Fruit fly (Drosophila melanogaster) whole organism, embryonic: ENCODE measurements around the gene elB.

Experiments used
- ATbp ChIP-seq: fragments of 200-800 bp; sonication (Bioruptor generic); optimal IDR thresholded peaks from 2 replicates; lab custom pipeline; 2017; ENCODE audit warnings: missing biosample characterization, mild to moderate bottlenecking, missing genetic modification characterization, missing genetic modification reagents
- Atf-2 ChIP-seq: fragments of 200-800 bp; sonication (Bioruptor generic); optimal IDR thresholded peaks from 2 replicates; lab custom pipeline; 2016; ENCODE audit warnings: missing biosample characterization, missing genetic modification characterization
- Bdp1 ChIP-seq: fragments of 200-800 bp; sonication (Bioruptor generic); optimal IDR thresholded peaks from 3 replicates; lab custom pipeline; 2016; ENCODE audit warnings: missing biosample characterization, missing genetic modification characterization
- CG10979 ChIP-seq: fragments of 200-800 bp; sonication (Bioruptor generic); optimal IDR thresholded peaks from 2 replicates; lab custom pipeline; 2018; ENCODE audit warnings: missing biosample characterization, mild to moderate bottlenecking, missing genetic modification characterization, moderate library complexity
- CG11398 ChIP-seq: fragments of 200-800 bp; sonication (Bioruptor generic); optimal IDR thresholded peaks from 2 replicates; lab custom pipeline; 2016; ENCODE audit warnings: missing biosample characterization, missing genetic modification characterization
- CG12219 ChIP-seq: fragments of 200-800 bp; sonication (Bioruptor generic); optimal IDR thresholded peaks from 3 replicates; lab custom pipeline; 2018; ENCODE audit warnings: missing biosample characterization, mild to moderate bottlenecking, missing genetic modification characterization
- CG12391 ChIP-seq: fragments of 200-800 bp; sonication (Bioruptor generic); optimal IDR thresholded peaks from 3 replicates; lab custom pipeline; 2018; ENCODE audit warnings: missing biosample characterization, mild to moderate bottlenecking, missing genetic modification characterization, moderate library complexity
- CG13624 ChIP-seq: fragments of 200-800 bp; sonication (Bioruptor generic); optimal IDR thresholded peaks from 2 replicates; lab custom pipeline; 2016; ENCODE audit warnings: missing biosample characterization, missing genetic modification characterization
- CG16863 ChIP-seq: fragments of 200-800 bp; sonication (Bioruptor generic); optimal IDR thresholded peaks from 3 replicates; lab custom pipeline; 2016; ENCODE audit warnings: missing biosample characterization, missing genetic modification characterization
- CG17328 ChIP-seq: fragments of 200-800 bp; sonication (Bioruptor generic); IDR thresholded peaks from 2 replicates; pipeline ENCODE4 v1.3.6; 2022; ENCODE audit warnings: missing biosample characterization, missing genetic modification characterization
- CG17385 ChIP-seq: fragments of 200-800 bp; sonication (Bioruptor generic); optimal IDR thresholded peaks from 3 replicates; lab custom pipeline; 2018; ENCODE audit warnings: missing biosample characterization, mild to moderate bottlenecking, missing genetic modification characterization
- CG18764 ChIP-seq: fragments of 200-800 bp; sonication (Bioruptor generic); optimal IDR thresholded peaks from 3 replicates; lab custom pipeline; 2016; ENCODE audit warnings: missing biosample characterization, missing genetic modification characterization
- CG2875 ChIP-seq: fragments of 200-800 bp; sonication (Bioruptor generic); optimal IDR thresholded peaks from 2 replicates; lab custom pipeline; 2017; ENCODE audit warnings: missing biosample characterization, mild to moderate bottlenecking, missing genetic modification characterization, missing genetic modification reagents
- CG31441 ChIP-seq: fragments of 200-800 bp; sonication (Bioruptor generic); IDR thresholded peaks from 2 replicates; pipeline ENCODE4 v1.3.6; 2022; ENCODE audit warnings: missing biosample characterization, missing genetic modification characterization
- CG32532 ChIP-seq: fragments of 200-800 bp; sonication (Bioruptor generic); IDR thresholded peaks from 2 replicates; pipeline ENCODE4 v1.3.6; 2022; ENCODE audit warnings: missing biosample characterization, missing genetic modification characterization
- CG3726 ChIP-seq: fragments of 200-800 bp; sonication (Bioruptor generic); IDR thresholded peaks from 3 replicates; pipeline ENCODE4, ENCODE4 v1.3.6; 2022; ENCODE audit warnings: missing biosample characterization, missing genetic modification characterization
- CG5245 ChIP-seq: fragments of 200-800 bp; sonication (Bioruptor generic); optimal IDR thresholded peaks from 3 replicates; lab custom pipeline; 2016; ENCODE audit warnings: missing biosample characterization, missing genetic modification characterization
- CG6254 ChIP-seq: fragments of 200-800 bp; sonication (Bioruptor generic); optimal IDR thresholded peaks from 3 replicates; lab custom pipeline; 2017; ENCODE audit warnings: mild to moderate bottlenecking, missing biosample characterization, missing genetic modification reagents, missing genetic modification characterization
- CG6791 ChIP-seq: fragments of 200-800 bp; sonication (Bioruptor generic); IDR thresholded peaks from 3 replicates; pipeline ENCODE4 v1.3.6; 2022; ENCODE audit warnings: missing biosample characterization, missing genetic modification characterization; ENCODE audit not compliant: partially characterized antibody
- CG7839 ChIP-seq: fragments of 200-800 bp; sonication (Bioruptor generic); optimal IDR thresholded peaks from 3 replicates; lab custom pipeline; 2018; ENCODE audit warnings: missing biosample characterization, mild to moderate bottlenecking, missing genetic modification characterization, moderate library complexity
- CG8924 ChIP-seq: fragments of 200-800 bp; optimal IDR thresholded peaks from 3 replicates; lab custom pipeline; 2019; ENCODE audit warnings: missing biosample characterization, mild to moderate bottlenecking, missing genetic modification characterization, moderate library complexity
- CG9797 ChIP-seq: fragments of 200-800 bp; sonication (Bioruptor generic); optimal IDR thresholded peaks from 3 replicates; lab custom pipeline; 2018; ENCODE audit warnings: missing biosample characterization, mild to moderate bottlenecking, missing genetic modification characterization
- Doc2 ChIP-seq: fragments of 200-800 bp; sonication (Bioruptor generic); IDR thresholded peaks from 2 replicates; pipeline ENCODE4 v1.3.6; 2022; ENCODE audit warnings: missing biosample characterization, missing genetic modification characterization
- HHEX ChIP-seq: fragments of 200-800 bp; sonication (Bioruptor generic); optimal IDR thresholded peaks from 3 replicates; lab custom pipeline; 2017; ENCODE audit warnings: missing biosample characterization, mild to moderate bottlenecking, missing genetic modification characterization, missing genetic modification reagents
- Hr51 ChIP-seq, 2 experiments: fragments of 200-800 bp; sonication (Bioruptor generic); optimal IDR thresholded peaks; 2 replicates in 1 of 2; 3 replicates in 1 of 2; lab custom pipeline; 2016 to 2018; ENCODE audit warnings: missing biosample characterization in 2 of 2, missing genetic modification characterization in 2 of 2, mild to moderate bottlenecking in 1 of 2, moderate library complexity in 1 of 2
- MBD-R2 ChIP-seq: fragments of 200-800 bp; sonication (Bioruptor generic); IDR thresholded peaks from 2 replicates; pipeline ENCODE4 v1.3.6; 2022; ENCODE audit warnings: missing biosample characterization, missing genetic modification characterization
- Nf-YA ChIP-seq: fragments of 200-800 bp; sonication (Bioruptor generic); IDR thresholded peaks from 2 replicates; pipeline ENCODE4 v1.3.6; 2022; ENCODE audit warnings: missing biosample characterization, missing genetic modification characterization
- Sin3A ChIP-seq: fragments of >200 bp; optimal IDR thresholded peaks from 2 replicates; lab custom pipeline; 2018
- Sox100B ChIP-seq: fragments of 200-800 bp; sonication (Bioruptor generic); optimal IDR thresholded peaks from 3 replicates; lab custom pipeline; 2018; ENCODE audit warnings: missing biosample characterization, mild to moderate bottlenecking, missing genetic modification characterization
- bbx ChIP-seq: fragments of 200-800 bp; sonication (Bioruptor generic); IDR thresholded peaks from 2 replicates; pipeline ENCODE4 v1.3.6; 2022; ENCODE audit warnings: missing biosample characterization, missing genetic modification characterization; ENCODE audit not compliant: partially characterized antibody
- btn ChIP-seq: fragments of 200-800 bp; sonication (Bioruptor generic); optimal IDR thresholded peaks from 2 replicates; lab custom pipeline; 2016; ENCODE audit warnings: missing biosample characterization, missing genetic modification characterization
- cad ChIP-seq: fragments of >200 bp; optimal IDR thresholded peaks from 2 replicates; lab custom pipeline; 2017; ENCODE audit warnings: missing biosample characterization, missing genetic modification characterization
- cg ChIP-seq: fragments of 200-800 bp; sonication (Bioruptor generic); optimal IDR thresholded peaks from 3 replicates; lab custom pipeline; 2019; ENCODE audit warnings: missing biosample characterization, mild to moderate bottlenecking, missing genetic modification characterization, moderate library complexity
- chinmo ChIP-seq: fragments of 200-800 bp; sonication (Bioruptor generic); IDR thresholded peaks from 4 replicates; pipeline ENCODE4 v1.3.6; 2022; ENCODE audit warnings: missing biosample characterization, missing genetic modification characterization; ENCODE audit not compliant: partially characterized antibody
- fd96Cb ChIP-seq: fragments of 200-800 bp; sonication (Bioruptor generic); optimal IDR thresholded peaks from 2 replicates; lab custom pipeline; 2018; ENCODE audit warnings: missing biosample characterization, mild to moderate bottlenecking, missing genetic modification characterization, moderate library complexity
- fu2 ChIP-seq: fragments of 200-800 bp; sonication (Bioruptor generic); optimal IDR thresholded peaks from 2 replicates; lab custom pipeline; 2016; ENCODE audit warnings: missing biosample characterization, missing genetic modification characterization
- gem ChIP-seq: fragments of 200-800 bp; sonication (Bioruptor generic); optimal IDR thresholded peaks from 2 replicates; lab custom pipeline; 2019; ENCODE audit warnings: missing biosample characterization, mild to moderate bottlenecking, missing genetic modification characterization, moderate library complexity
- klu ChIP-seq: fragments of 200-800 bp; sonication (Bioruptor generic); IDR thresholded peaks from 2 replicates; pipeline ENCODE4 v1.3.6; 2022; ENCODE audit warnings: missing biosample characterization, missing genetic modification characterization
- lbe ChIP-seq: fragments of 200-800 bp; sonication (Bioruptor generic); optimal IDR thresholded peaks from 2 replicates; lab custom pipeline; 2016; ENCODE audit warnings: missing biosample characterization, mild to moderate bottlenecking, missing genetic modification characterization
- lmd ChIP-seq: fragments of 200-800 bp; sonication (Bioruptor generic); IDR thresholded peaks from 2 replicates; pipeline ENCODE4 v1.3.6; 2022; ENCODE audit warnings: missing biosample characterization, missing genetic modification characterization
- mld ChIP-seq: fragments of 200-800 bp; sonication (Bioruptor generic); IDR thresholded peaks from 3 replicates; pipeline ENCODE4 v1.3.6; 2022; ENCODE audit warnings: missing biosample characterization, missing genetic modification characterization; ENCODE audit not compliant: partially characterized antibody
- pfk ChIP-seq: fragments of 200-800 bp; sonication (Bioruptor generic); optimal IDR thresholded peaks from 2 replicates; lab custom pipeline; 2018; ENCODE audit warnings: missing biosample characterization, mild to moderate bottlenecking, missing genetic modification characterization, moderate library complexity
- prd ChIP-seq, 3 experiments: fragments of >200 bp in 2 of 3; fragments of 200-800 bp in 1 of 3; sonication (Bioruptor generic) in 1 of 3; optimal IDR thresholded peaks in 2 of 3; IDR thresholded peaks in 1 of 3; 2 replicates in 2 of 3; 3 replicates in 1 of 3; pipeline versions ENCODE4 v1.3.6 to Lab custom; 2017 to 2022; ENCODE audit warnings: missing biosample characterization in 1 of 3, missing genetic modification characterization in 1 of 3
- sens ChIP-seq: fragments of 200-800 bp; sonication (Bioruptor generic); peaks from one replicate; lab custom pipeline; 2016; ENCODE audit warnings: missing biosample characterization, missing genetic modification characterization
- sisA ChIP-seq: fragments of 200-800 bp; sonication (Bioruptor generic); IDR thresholded peaks from 2 replicates; pipeline ENCODE4 v1.3.6; 2022; ENCODE audit warnings: missing biosample characterization, missing genetic modification characterization
- stc ChIP-seq: fragments of 200-800 bp; sonication (Bioruptor generic); IDR thresholded peaks from 2 replicates; pipeline ENCODE4 v1.3.6; 2022; ENCODE audit warnings: missing biosample characterization, missing genetic modification characterization
- tup ChIP-seq: fragments of 200-800 bp; sonication (Bioruptor generic); optimal IDR thresholded peaks from 2 replicates; lab custom pipeline; 2016; ENCODE audit warnings: missing biosample characterization, mild to moderate bottlenecking, missing genetic modification characterization, moderate library complexity
- tx ChIP-seq: fragments of 200-800 bp; sonication (Bioruptor generic); optimal IDR thresholded peaks from 2 replicates; lab custom pipeline; 2016; ENCODE audit warnings: missing biosample characterization, missing genetic modification characterization
- zf30C ChIP-seq: fragments of 200-800 bp; sonication (Bioruptor generic); optimal IDR thresholded peaks from 3 replicates; lab custom pipeline; 2018; ENCODE audit warnings: missing biosample characterization, mild to moderate bottlenecking, missing genetic modification characterization

elB gene

DNA sequence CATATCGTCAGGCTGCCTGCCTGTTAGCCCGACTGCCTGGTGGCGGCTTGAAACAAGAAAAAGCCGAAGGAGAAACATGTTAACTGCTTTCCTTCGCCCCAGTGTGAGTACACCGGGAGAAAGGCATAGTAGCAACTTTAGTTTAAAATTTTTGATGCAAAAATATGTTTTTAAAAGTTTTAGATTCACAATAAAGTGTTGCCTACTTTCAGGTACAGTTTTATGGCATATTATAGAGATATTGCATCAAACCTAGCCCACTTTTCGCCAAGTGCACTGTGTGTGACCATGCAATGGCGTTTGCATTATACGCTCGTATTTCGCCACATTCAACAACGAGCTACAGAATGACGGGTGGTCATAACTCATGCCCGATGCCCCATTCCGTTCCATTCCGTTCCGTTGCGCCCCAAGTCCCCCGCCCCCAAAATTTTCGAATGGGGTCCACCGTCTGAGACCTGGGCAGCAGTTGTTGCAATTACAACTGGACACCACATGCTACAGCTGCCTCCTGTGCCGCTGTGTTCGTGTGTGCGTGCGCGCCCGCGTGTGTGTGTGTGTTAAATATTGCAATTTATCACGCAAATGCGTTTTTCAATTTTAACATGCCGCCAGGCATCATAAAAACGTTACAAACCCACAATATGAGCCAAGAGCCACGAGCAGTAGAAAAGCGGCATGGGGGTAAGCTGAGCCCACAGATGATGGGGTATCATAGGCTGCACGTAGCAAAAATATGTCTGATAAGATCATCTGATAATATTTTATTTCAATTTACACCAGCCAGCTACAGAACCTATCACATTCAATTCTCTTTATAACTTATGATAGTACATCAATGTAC lies 39.2 kb downstream of the elB start (continued):
- TF ChIP-seq CG7839 (tag; lab: Kevin White, UChicago) (no peak), CG3726 (GFP tag; lab: Robert Waterston, UW) (no peak), CG10979 (peak; percentile 53), lmd (GFP tag; lab: Robert Waterston, UW) (peak; percentile 56), CG17385 (GFP tag; lab: Kevin White, UChicago) (no peak), bbx (GFP tag; lab: Robert Waterston, UW) (no peak), chinmo (GFP tag; lab: Robert Waterston, UW) (0 out of 4 replicates have a peak, but pooled peaks have one; percentile 8), CG5245 (GFP tag; lab: Kevin White, UChicago) (no peak), tup (GFP tag; lab: Kevin White, UChicago) (no peak), zf30C (GFP tag; lab: Kevin White, UChicago) (no peak), Hr51 (GFP tag; optimal IDR thresholded peaks at IDR 0.05; lab: Kevin White, UChicago) (peak in 1 of 2 experiments; percentile 54), Nf-YA (GFP tag; lab: Robert Waterston, UW) (no peak), stc (no peak), ATbp (GFP tag; lab: Kevin White, UChicago) (peak; percentile 25), prd (optimal IDR thresholded peaks at IDR 0.05; lab: Kevin White, UChicago) (no peak), prd (GFP tag; IDR thresholded peaks at IDR 0.05; lab: Robert Waterston, UW) (peak; percentile 82), CG9797 (GFP tag; lab: Kevin White, UChicago) (no peak), CG11398 (GFP tag; lab: Kevin White, UChicago) (no peak), HHEX (GFP tag; lab: Kevin White, UChicago) (no peak), CG13624 (no peak), fu2 (GFP tag; lab: Kevin White, UChicago) (no peak), sens (GFP tag; lab: Kevin White, UChicago) (peak; percentile 93), sisA (GFP tag; lab: Robert Waterston, UW) (0 out of 2 replicates have a peak, but pooled peaks have one; percentile 12), CG8924 (no peak), gem (tag; lab: Kevin White, UChicago) (peak; percentile 56), Doc2 (no peak), cad (GFP tag; lab: Kevin White, UChicago) (no peak), CG12219 (peak; percentile 11), pfk (GFP tag; lab: Kevin White, UChicago) (no peak), CG6254 (GFP tag; lab: Kevin White, UChicago) (peak; percentile 33), CG6791 (GFP tag; lab: Robert Waterston, UW) (no peak), cg (GFP tag; lab: Kevin White, UChicago) (no peak), CG12391 (tag; lab: Kevin White, UChicago) (peak; percentile 19), Atf-2 (GFP tag; lab: Kevin White, UChicago) (peak; percentile 13), Bdp1 (GFP tag; lab: Kevin White, UChicago) (no peak), MBD-R2 (no peak), lbe (GFP tag; lab: Kevin White, UChicago) (peak; percentile 86), CG31441 (GFP tag; lab: Robert Waterston, UW) (peak; percentile 67), fd96Cb (tag; lab: Kevin White, UChicago) (peak; percentile 41), Sin3A (lab: Kevin White, UChicago) (no peak), CG17328 (peak; percentile 39), Sox100B (GFP tag; lab: Kevin White, UChicago) (peak; percentile 12), CG16863 (peak; percentile 14), tx (GFP tag; lab: Kevin White, UChicago) (no peak), btn (GFP tag; lab: Kevin White, UChicago) (no peak), klu (GFP tag; lab: Robert Waterston, UW) (no peak), CG32532 (no peak), mld (GFP tag; lab: Robert Waterston, UW) (no peak), CG18764 (GFP tag; lab: Kevin White, UChicago) (no peak), CG2875 (no peak)
